Worm (Caenorhabditis elegans) whole organism, young adult: ENCODE results near the gene C27H5.12.

Experiments used
- C06A6.2 ChIP-seq: fragments of 200-800 bp; sonication (Bioruptor generic); conservative IDR thresholded peaks from 2 replicates; pipeline ENCODE4 v1.3.6; 2022; ENCODE audit warnings: missing genetic modification characterization, missing compliant biosample characterization
- F57A8.1 ChIP-seq: fragments of 200-800 bp; sonication (Bioruptor generic); optimal IDR thresholded peaks from 2 replicates; lab custom pipeline; 2018; ENCODE audit warnings: mild to moderate bottlenecking, missing genetic modification characterization, moderate library complexity, missing compliant biosample characterization
- F57C9.4 ChIP-seq: sonication (generic microtip); optimal IDR thresholded peaks from 2 replicates; lab custom pipeline; 2017; ENCODE audit warnings: mild to moderate bottlenecking, missing genetic modification characterization, missing compliant biosample characterization
- T26A5.8 ChIP-seq: sonication (generic microtip); optimal IDR thresholded peaks from 2 replicates; lab custom pipeline; 2016; ENCODE audit warnings: missing genetic modification characterization, missing compliant biosample characterization
- Y53F4B.3 ChIP-seq: fragments of 200-800 bp; sonication (Bioruptor generic); IDR thresholded peaks from 2 replicates; pipeline ENCODE4 v1.3.6; 2022; ENCODE audit warnings: missing genetic modification reagents, missing genetic modification characterization, missing compliant biosample characterization
- Y53G8AR.9 ChIP-seq: fragments of 200-800 bp; sonication (Bioruptor generic); conservative IDR thresholded peaks from 2 replicates; pipeline ENCODE4 v1.3.6; 2022; ENCODE audit warnings: missing genetic modification reagents, missing genetic modification characterization, missing compliant biosample characterization
- Y95B8A.8 ChIP-seq: fragments of 200-800 bp; sonication (Bioruptor generic); IDR thresholded peaks from 2 replicates; pipeline ENCODE4 v1.3.6; 2022; ENCODE audit warnings: missing genetic modification reagents, missing genetic modification characterization, missing compliant biosample characterization
- ZK185.1 ChIP-seq: sonication (generic microtip); optimal IDR thresholded peaks from 2 replicates; lab custom pipeline; 2016; ENCODE audit warnings: mild to moderate bottlenecking, missing genetic modification characterization, missing compliant biosample characterization; ENCODE audit not compliant: poor library complexity, severe bottlenecking
- athp-1 ChIP-seq: sonication (generic microtip); optimal IDR thresholded peaks from 2 replicates; lab custom pipeline; 2017; ENCODE audit warnings: mild to moderate bottlenecking, missing genetic modification characterization, missing compliant biosample characterization
- attf-3 ChIP-seq: fragments of 200-800 bp; sonication (Bioruptor generic); conservative IDR thresholded peaks from 2 replicates; pipeline ENCODE4 v1.3.6; 2022; ENCODE audit warnings: missing genetic modification reagents, missing genetic modification characterization, missing compliant biosample characterization
- attf-5 ChIP-seq: fragments of 200-800 bp; sonication (Bioruptor generic); optimal IDR thresholded peaks from 2 replicates; lab custom pipeline; 2018; ENCODE audit warnings: mild to moderate bottlenecking, missing genetic modification characterization, missing compliant biosample characterization
- attf-6 ChIP-seq: fragments of 200-800 bp; sonication (Bioruptor generic); IDR thresholded peaks from 2 replicates; pipeline ENCODE4 v1.3.6; 2022; ENCODE audit warnings: missing genetic modification reagents, missing genetic modification characterization, missing compliant biosample characterization
- bed-1 ChIP-seq: fragments of 200-800 bp; sonication (Bioruptor generic); IDR thresholded peaks from 2 replicates; pipeline ENCODE4 v1.3.6; 2022; ENCODE audit warnings: missing genetic modification reagents, missing genetic modification characterization, missing compliant biosample characterization
- bed-2 ChIP-seq: fragments of 200-800 bp; sonication (Bioruptor generic); IDR thresholded peaks from 2 replicates; pipeline ENCODE4 v1.3.6; 2022; ENCODE audit warnings: missing genetic modification reagents, missing genetic modification characterization, missing compliant biosample characterization
- ceh-100 ChIP-seq: fragments of 200-800 bp; sonication (Bioruptor generic); IDR thresholded peaks from 2 replicates; pipeline ENCODE4 v1.3.6; 2022; ENCODE audit warnings: missing genetic modification reagents, missing genetic modification characterization, missing compliant biosample characterization
- ceh-40 ChIP-seq: fragments of 200-800 bp; sonication (Bioruptor generic); IDR thresholded peaks from 2 replicates; pipeline ENCODE4 v1.3.6; 2022; ENCODE audit warnings: missing genetic modification characterization, missing compliant biosample characterization
- ceh-58 ChIP-seq: fragments of 200-800 bp; sonication (Bioruptor generic); IDR thresholded peaks from 2 replicates; pipeline ENCODE4 v1.3.6; 2022; ENCODE audit warnings: missing genetic modification characterization, missing compliant biosample characterization
- dpff-1 ChIP-seq: sonication (generic microtip); optimal IDR thresholded peaks from 2 replicates; lab custom pipeline; 2017; ENCODE audit warnings: mild to moderate bottlenecking, missing genetic modification characterization, missing compliant biosample characterization
- egl-18 ChIP-seq: fragments of 200-800 bp; sonication (Bioruptor generic); IDR thresholded peaks from 2 replicates; pipeline ENCODE4 v1.3.6; 2022; ENCODE audit warnings: missing genetic modification reagents, missing genetic modification characterization, missing compliant biosample characterization
- ets-4 ChIP-seq: fragments of 200-800 bp; sonication (Bioruptor generic); optimal IDR thresholded peaks from 2 replicates; lab custom pipeline; 2018; ENCODE audit warnings: mild to moderate bottlenecking, missing genetic modification characterization, missing compliant biosample characterization
- fkh-3 ChIP-seq: sonication (generic microtip); optimal IDR thresholded peaks from 2 replicates; lab custom pipeline; 2016; ENCODE audit warnings: mild to moderate bottlenecking, missing genetic modification characterization, missing compliant biosample characterization
- gei-17 ChIP-seq: fragments of 200-800 bp; sonication (Bioruptor generic); optimal IDR thresholded peaks from 2 replicates; lab custom pipeline; 2018; ENCODE audit warnings: mild to moderate bottlenecking, missing genetic modification characterization, missing compliant biosample characterization
- him-1 ChIP-seq: sonication (generic microtip); optimal IDR thresholded peaks from 2 replicates; lab custom pipeline; 2016; ENCODE audit warnings: missing genotype, missing genetic modification reagents, missing genetic modification characterization, missing compliant biosample characterization
- hmg-20 ChIP-seq: fragments of 200-800 bp; sonication (Bioruptor generic); IDR thresholded peaks from 2 replicates; pipeline ENCODE4 v1.3.6; 2022; ENCODE audit warnings: missing genetic modification reagents, missing genetic modification characterization, missing compliant biosample characterization
- lag-1 ChIP-seq: fragments of 200-800 bp; sonication (Bioruptor generic); IDR thresholded peaks from 2 replicates; pipeline ENCODE4 v1.3.6; 2022; ENCODE audit warnings: missing genetic modification reagents, missing genetic modification characterization, missing compliant biosample characterization
- let-526 ChIP-seq: fragments of 200-800 bp; sonication (Bioruptor generic); IDR thresholded peaks from 2 replicates; pipeline ENCODE4 v1.3.6; 2022; ENCODE audit warnings: missing genetic modification reagents, missing genetic modification characterization, missing compliant biosample characterization
- lin-35 ChIP-seq, 3 experiments: fragments of 150-350 bp in 2 of 3; sonication (generic microtip) in 1 of 3; optimal IDR thresholded peaks; 2 replicates each; lab custom pipeline; 2014 to 2018; ENCODE audit warnings: missing biosample characterization in 3 of 3, missing genetic modification characterization in 3 of 3, missing genetic modification reagents in 3 of 3
- lsl-1 ChIP-seq: fragments of 200-800 bp; sonication (Bioruptor generic); optimal IDR thresholded peaks from 2 replicates; lab custom pipeline; 2018; ENCODE audit warnings: mild to moderate bottlenecking, missing genetic modification characterization, moderate library complexity, missing compliant biosample characterization
- lsy-27 ChIP-seq: sonication (generic microtip); optimal IDR thresholded peaks from 2 replicates; lab custom pipeline; 2017; ENCODE audit warnings: missing genetic modification characterization, mild to moderate bottlenecking, missing compliant biosample characterization, antibody characterized with exemption, missing genotype, borderline replicate concordance; ENCODE audit not compliant: insufficient read depth
- mxl-1 ChIP-seq: sonication (generic microtip); optimal IDR thresholded peaks from 2 replicates; lab custom pipeline; 2016; ENCODE audit warnings: missing genetic modification characterization, missing compliant biosample characterization
- nhr-80 ChIP-seq: sonication (generic microtip); optimal IDR thresholded peaks from 2 replicates; lab custom pipeline; 2016; ENCODE audit warnings: missing genetic modification characterization, missing compliant biosample characterization
- nhr-90 ChIP-seq: sonication (generic microtip); optimal IDR thresholded peaks from 2 replicates; lab custom pipeline; 2016; ENCODE audit warnings: missing genotype, mild to moderate bottlenecking, missing genetic modification characterization, missing compliant biosample characterization
- pbrm-1 ChIP-seq: fragments of 200-800 bp; sonication (Bioruptor generic); IDR thresholded peaks from 2 replicates; pipeline ENCODE4 v1.3.6; 2022; ENCODE audit warnings: missing genetic modification reagents, missing genetic modification characterization, missing compliant biosample characterization
- pha-4 ChIP-seq: fragments of 150-350 bp; sonication (generic microtip); optimal IDR thresholded peaks from 2 replicates; lab custom pipeline; 2014; ENCODE audit warnings: missing biosample characterization, missing genetic modification reagents, missing genetic modification characterization
- rec-8 ChIP-seq, 2 experiments: sonication (generic microtip); optimal IDR thresholded peaks; 2 replicates each; lab custom pipeline; 2016; ENCODE audit warnings: mild to moderate bottlenecking in 2 of 2, missing genetic modification characterization in 2 of 2, missing genetic modification reagents in 2 of 2, missing genotype in 2 of 2, missing biosample characterization in 1 of 2, missing compliant biosample characterization in 1 of 2, moderate library complexity in 1 of 2
- sdz-38 ChIP-seq: sonication (generic microtip); optimal IDR thresholded peaks from 2 replicates; lab custom pipeline; 2016; ENCODE audit warnings: missing genotype, missing genetic modification characterization, missing compliant biosample characterization
- sea-2 ChIP-seq: fragments of 200-800 bp; sonication (Bioruptor generic); IDR thresholded peaks from 2 replicates; pipeline ENCODE4 v1.3.6; 2022; ENCODE audit warnings: missing genetic modification characterization, missing compliant biosample characterization
- snpc-1.1 ChIP-seq: sonication (generic microtip); optimal IDR thresholded peaks from 2 replicates; lab custom pipeline; 2017; ENCODE audit warnings: missing genetic modification characterization, mild to moderate bottlenecking, missing compliant biosample characterization, antibody characterized with exemption, moderate library complexity, missing genotype, missing genetic modification reagents; ENCODE audit not compliant: insufficient read depth
- snpc-1.3 ChIP-seq: sonication (generic microtip); optimal IDR thresholded peaks from 2 replicates; lab custom pipeline; 2017; ENCODE audit warnings: missing genetic modification characterization, mild to moderate bottlenecking, missing compliant biosample characterization, antibody characterized with exemption, moderate library complexity, missing genotype, missing genetic modification reagents; ENCODE audit not compliant: insufficient read depth
- sptf-2 ChIP-seq: fragments of 200-800 bp; sonication (Bioruptor generic); optimal IDR thresholded peaks from 2 replicates; lab custom pipeline; 2018; ENCODE audit warnings: mild to moderate bottlenecking, missing genetic modification characterization, missing compliant biosample characterization
- unc-130 ChIP-seq: sonication (generic microtip); optimal IDR thresholded peaks from 2 replicates; lab custom pipeline; 2016; ENCODE audit warnings: missing genetic modification reagents, missing genetic modification characterization, missing compliant biosample characterization
- ztf-22 ChIP-seq: fragments of 200-800 bp; sonication (Bioruptor generic); optimal IDR thresholded peaks from 2 replicates; lab custom pipeline; 2018; ENCODE audit warnings: mild to moderate bottlenecking, missing genetic modification characterization, moderate library complexity, missing compliant biosample characterization
- ztf-3 ChIP-seq: fragments of 200-800 bp; sonication (Bioruptor generic); optimal IDR thresholded peaks from 2 replicates; lab custom pipeline; 2018; ENCODE audit warnings: mild to moderate bottlenecking, missing genetic modification characterization, missing compliant biosample characterization
- ztf-6 ChIP-seq: fragments of 200-800 bp; sonication (Bioruptor generic); IDR thresholded peaks from 2 replicates; pipeline ENCODE4 v1.3.6; 2022; ENCODE audit warnings: missing genetic modification reagents, missing genetic modification characterization, missing compliant biosample characterization

C27H5.12 gene

DNA sequence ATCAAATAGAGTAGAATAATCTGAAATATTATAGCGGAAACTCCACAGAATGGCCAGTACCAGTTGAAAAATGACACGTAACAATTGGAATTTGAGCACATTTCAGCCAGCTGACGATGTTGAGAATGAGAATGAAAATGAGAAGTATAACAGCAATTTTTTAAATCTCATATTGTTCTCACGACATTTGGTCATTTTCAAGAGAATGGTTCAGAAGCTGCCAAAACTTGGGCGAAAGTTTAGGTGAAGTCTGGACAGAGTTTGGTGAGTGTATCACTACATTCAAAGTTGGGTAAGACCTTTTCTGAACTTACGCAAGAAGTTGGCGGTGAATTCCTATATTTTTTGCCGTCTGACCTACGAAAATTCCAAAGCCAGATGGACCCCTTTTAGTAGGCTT, 43.5 kb upstream of the C27H5.12 start, which contains the start of gene srd-58:
Gene srd-58, minus strand, starts transcription at position 101 of the 400 bp plus-strand sequence.
- TF ChIP-seq attf-3 (GFP tag; lab: Robert Waterston, UW) (no peak), hmg-20 (GFP tag; lab: Robert Waterston, UW) (no peak), rec-8 (tag; optimal IDR thresholded peaks at IDR 0.05; lab: Kevin White, UChicago) (no peak), mxl-1 (tag; lab: Kevin White, UChicago) (no peak), sea-2 (GFP tag; lab: Robert Waterston, UW) (no peak), lag-1 (GFP tag; lab: Robert Waterston, UW) (no peak), lsl-1 (no peak), lin-35 (GFP tag; optimal IDR thresholded peaks at IDR 0.05; lab: Kevin White, UChicago) (no peak), ceh-58 (GFP tag; lab: Robert Waterston, UW) (no peak), Y95B8A.8 (no peak), gei-17 (GFP tag; lab: Kevin White, UChicago) (no peak), fkh-3 (tag; lab: Kevin White, UChicago) (no peak), ztf-22 (GFP tag; lab: Kevin White, UChicago) (no peak), sdz-38 (tag; lab: Kevin White, UChicago) (no peak), athp-1 (tag; lab: Kevin White, UChicago) (no peak), ZK185.1 (tag; lab: Kevin White, UChicago) (no peak)

DNA sequence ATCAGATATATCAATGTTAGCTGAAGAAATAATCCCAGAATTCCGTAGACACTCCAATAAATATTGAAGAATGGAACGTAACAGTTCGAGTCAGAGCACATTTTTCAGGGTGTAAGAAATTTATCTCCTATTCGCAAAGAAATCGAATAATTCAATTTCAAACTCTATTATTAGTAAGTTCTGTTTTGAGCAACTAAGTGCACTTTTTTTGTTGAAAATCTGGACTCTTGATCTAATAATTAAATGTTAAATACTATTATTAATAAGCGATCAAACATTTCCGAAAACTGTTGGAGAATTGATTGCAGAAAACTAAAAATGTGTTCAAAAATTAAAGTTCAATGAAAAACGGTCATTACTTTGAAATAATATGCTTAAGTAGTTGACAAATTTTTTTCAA, 41.7 kb upstream of the C27H5.12 start, which contains the start of gene srd-56:
Gene srd-56, minus strand, starts transcription at position 101 of the 400 bp plus-strand sequence.
- TF ChIP-seq attf-5 (GFP tag; lab: Kevin White, UChicago) (no peak), lsy-27 (tag; lab: Kevin White, UChicago) (no peak), Y53G8AR.9 (GFP tag; lab: Robert Waterston, UW) (no peak), ets-4 (GFP tag; lab: Kevin White, UChicago) (no peak), ztf-3 (GFP tag; lab: Kevin White, UChicago) (no peak), F57A8.1 (GFP tag; lab: Kevin White, UChicago) (no peak), attf-6 (GFP tag; lab: Robert Waterston, UW) (no peak), him-1 (tag; lab: Kevin White, UChicago) (no peak), bed-1 (no peak), bed-2 (no peak), Y53F4B.3 (GFP tag; lab: Robert Waterston, UW) (no peak), snpc-1.1 (tag; lab: Kevin White, UChicago) (no peak), F57C9.4 (no peak), nhr-80 (tag; lab: Kevin White, UChicago) (no peak), ceh-40 (GFP tag; lab: Robert Waterston, UW) (no peak), dpff-1 (tag; lab: Kevin White, UChicago) (no peak), nhr-90 (tag; lab: Kevin White, UChicago) (no peak)

DNA sequence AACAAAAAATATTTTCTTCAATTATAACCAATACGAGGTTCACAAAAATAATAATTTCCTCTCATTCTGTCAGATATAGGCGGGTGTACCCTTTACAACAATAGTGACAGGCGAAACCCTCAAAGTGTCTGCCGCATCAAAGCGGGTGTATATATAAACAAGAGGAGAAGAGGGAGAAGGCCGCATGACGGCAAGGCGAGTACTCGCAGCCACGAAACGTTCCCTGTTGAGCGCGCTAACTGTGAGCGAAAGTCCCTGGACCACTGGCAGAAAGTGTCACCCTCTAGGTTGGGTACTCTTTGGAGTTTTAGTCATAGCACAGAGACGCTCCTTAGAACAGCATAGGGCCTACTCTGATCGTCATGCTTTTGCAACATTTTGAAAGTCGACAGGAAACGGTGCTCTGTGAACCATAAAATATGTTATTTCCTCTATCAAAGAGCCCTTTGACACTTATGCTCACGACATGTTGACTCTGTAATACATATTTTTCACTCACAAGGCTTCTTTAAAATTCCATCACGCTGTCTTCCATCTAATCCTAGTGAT, 38.7 kb upstream of the C27H5.12 start, which contains the start of gene pcrg-1:
Gene pcrg-1, plus strand, starts transcription at position 499 of the 549 bp plus-strand sequence.
- TF ChIP-seq T26A5.8 (peak; percentile 74), ztf-3 (GFP tag; lab: Kevin White, UChicago) (peak; percentile 20), snpc-1.3 (peak; percentile 79), sptf-2 (peak; percentile 82), snpc-1.1 (tag; lab: Kevin White, UChicago) (peak; percentile 95), ceh-58 (GFP tag; lab: Robert Waterston, UW) (0 out of 2 replicates have a peak, but pooled peaks have one; percentile 7), ceh-100 (GFP tag; lab: Robert Waterston, UW) (peak; percentile 73), lsy-27 (tag; lab: Kevin White, UChicago) (peak; percentile 50), ceh-40 (GFP tag; lab: Robert Waterston, UW) (peak; percentile 86), ztf-6 (GFP tag; lab: Robert Waterston, UW) (peak; percentile 47; the same call in 1 of the 2 replicates), Y53G8AR.9 (GFP tag; lab: Robert Waterston, UW) (peak; percentile 80), attf-6 (GFP tag; lab: Robert Waterston, UW) (peak; percentile 88), let-526 (peak; percentile 54; the same call in 1 of the 2 replicates), C06A6.2 (GFP tag; lab: Robert Waterston, UW) (peak; percentile 69; the same call in 1 of the 2 replicates), pha-4 (tag; lab: Kevin White, UChicago) (no peak), pbrm-1 (GFP tag; lab: Robert Waterston, UW) (no peak; the same call in 1 of the 2 replicates), egl-18 (peak; percentile 64; the same call in 1 of the 2 replicates), unc-130 (GFP tag; lab: Kevin White, UChicago) (no peak)
